Fruit fly (Drosophila melanogaster): ENCODE results near the gene CG12229.

The CG12229 gene

dm6 chr3L:17404646-17405045, 31.6 kb downstream of the CG12229 start (continued):
- no peak for TF ChIP-seq pan (optimal IDR thresholded peaks at IDR 0.05)
- no peak for TF ChIP-seq pan (GFP tag; optimal IDR thresholded peaks at IDR 0.05 in 1 of 2, IDR thresholded peaks at IDR 0.05 in 1 of 2)
- TF ChIP-seq CG12299 (tag; optimal IDR thresholded peaks at IDR 0.05) = no peak
- no peak for TF ChIP-seq Side (GFP tag; optimal IDR thresholded peaks at IDR 0.05)
- no peak for TF ChIP-seq CG1792 (GFP tag; optimal IDR thresholded peaks at IDR 0.05)
- peak; percentile 62 for TF ChIP-seq dmrt99B (tag; optimal IDR thresholded peaks at IDR 0.05)
- TF ChIP-seq pros (GFP tag; optimal IDR thresholded peaks at IDR 0.05) = no peak
- no peak for TF ChIP-seq CG2116 (GFP tag; optimal IDR thresholded peaks at IDR 0.05)
- peak; percentile 11 for TF ChIP-seq tio (GFP tag; optimal IDR thresholded peaks at IDR 0.05)
- TF ChIP-seq CG13296 (GFP tag; optimal IDR thresholded peaks at IDR 0.05) = no peak
- no peak for TF ChIP-seq zfh2 (GFP tag; optimal IDR thresholded peaks at IDR 0.05)
- no peak for TF ChIP-seq CG42726 (GFP tag; IDR thresholded peaks at IDR 0.05; ENCODE audit: partially characterized antibody)
- TF ChIP-seq slbo (GFP tag; IDR thresholded peaks at IDR 0.05) = peak; percentile 42
- no peak for TF ChIP-seq Sry-β (GFP tag; optimal IDR thresholded peaks at IDR 0.05)
- TF ChIP-seq CG6813 (GFP tag; optimal IDR thresholded peaks at IDR 0.05) = peak; percentile 12
- TF ChIP-seq CG17829 (tag; optimal IDR thresholded peaks at IDR 0.05) = peak; percentile 4
- TF ChIP-seq CG15479 (GFP tag; optimal IDR thresholded peaks at IDR 0.05) = no peak
- no peak for TF ChIP-seq ato (GFP tag; IDR thresholded peaks at IDR 0.05; ENCODE audit: partially characterized antibody)
- no peak for TF ChIP-seq BtbVII (GFP tag; optimal IDR thresholded peaks at IDR 0.05)
- no peak for TF ChIP-seq CG11093 (GFP tag; IDR thresholded peaks at IDR 0.05)
- peak; percentile 7 for TF ChIP-seq cato (GFP tag; optimal IDR thresholded peaks at IDR 0.05; ENCODE audit: borderline replicate concordance)
- no peak for TF ChIP-seq CG10959 (GFP tag; IDR thresholded peaks at IDR 0.05)
- TF ChIP-seq Trl (optimal IDR thresholded peaks at IDR 0.05) = no peak
- TF ChIP-seq Trl (GFP tag; optimal IDR thresholded peaks at IDR 0.05) = no peak
- TF ChIP-seq crol (GFP tag; IDR thresholded peaks at IDR 0.05) = no peak
- peak; percentile 17 for TF ChIP-seq CG17385 (GFP tag; optimal IDR thresholded peaks at IDR 0.05)
- no peak for TF ChIP-seq nerfin-1 (tag; optimal IDR thresholded peaks at IDR 0.05)
- peak; percentile 96 for TF ChIP-seq CG8388 (GFP tag; optimal IDR thresholded peaks at IDR 0.05)
- peak; percentile 67 for TF ChIP-seq Blimp-1 (GFP tag; optimal IDR thresholded peaks at IDR 0.05)
- TF ChIP-seq gro (GFP tag; optimal IDR thresholded peaks at IDR 0.05) = no peak
- no peak for TF ChIP-seq CG9876 (GFP tag; optimal IDR thresholded peaks at IDR 0.05)
- no peak for TF ChIP-seq crc (GFP tag; optimal IDR thresholded peaks at IDR 0.05)
- no peak for TF ChIP-seq usp (GFP tag; optimal IDR thresholded peaks at IDR 0.05)
- no peak for TF ChIP-seq ranshi (GFP tag; IDR thresholded peaks at IDR 0.05)
- TF ChIP-seq yki (optimal IDR thresholded peaks at IDR 0.05) = no peak
- TF ChIP-seq CG2202 (tag; optimal IDR thresholded peaks at IDR 0.05) = peak; percentile 27
- TF ChIP-seq Ets97D (GFP tag; optimal IDR thresholded peaks at IDR 0.05) = no peak
- TF ChIP-seq nerfin-2 (GFP tag; IDR thresholded peaks at IDR 0.05; ENCODE audit: partially characterized antibody) = no peak
- TF ChIP-seq lola (GFP tag; optimal IDR thresholded peaks at IDR 0.05) = peak in 1 of 3 experiments; percentile 63
- peak; percentile 55; the same call in 2 of the 3 replicates for TF ChIP-seq ci (GFP tag; IDR thresholded peaks at IDR 0.05)
- peak; percentile 54 for TF ChIP-seq phol (tag; optimal IDR thresholded peaks at IDR 0.05)
- TF ChIP-seq ham (GFP tag; IDR thresholded peaks at IDR 0.05) = no peak
- TF ChIP-seq CG7786 (GFP tag; optimal IDR thresholded peaks at IDR 0.05) = no peak
- no peak for TF ChIP-seq slou (GFP tag; optimal IDR thresholded peaks at IDR 0.05)
- TF ChIP-seq CG12391 (tag; optimal IDR thresholded peaks at IDR 0.05) = peak; percentile 50
- no peak for TF ChIP-seq pfk (GFP tag; optimal IDR thresholded peaks at IDR 0.05)
- no peak for TF ChIP-seq D19B (GFP tag; optimal IDR thresholded peaks at IDR 0.05)
- no peak for TF ChIP-seq fu2 (GFP tag; optimal IDR thresholded peaks at IDR 0.05)
- TF ChIP-seq Oli (tag; optimal IDR thresholded peaks at IDR 0.05) = peak; percentile 54
- TF ChIP-seq CG4820 (GFP tag; optimal IDR thresholded peaks at IDR 0.05) = peak; percentile 33
- no peak for TF ChIP-seq vvl (GFP tag; IDR thresholded peaks at IDR 0.05)
- peak; percentile 66 for TF ChIP-seq CG6254 (GFP tag; optimal IDR thresholded peaks at IDR 0.05)
